Fruit fly (Drosophila melanogaster) whole organism, embryonic: Measurements from ENCODE around the gene Bruce.
A peak's percentile ranks its signal among the peaks of the same experiment; 100 is the strongest.

Experiments
- CG10321 ChIP-seq: fragments of 200-800 bp; sonication (Bioruptor generic); IDR thresholded peaks from 2 replicates; pipeline ENCODE4 v1.3.6; 2022; ENCODE audit warnings: missing biosample characterization, missing genetic modification characterization
- CG10366 ChIP-seq: fragments of 200-800 bp; sonication (Bioruptor generic); IDR thresholded peaks from 2 replicates; pipeline ENCODE4 v1.3.6; 2022; ENCODE audit warnings: missing biosample characterization, missing genetic modification characterization
- CG11456 ChIP-seq: fragments of 200-800 bp; sonication (Bioruptor generic); IDR thresholded peaks from 3 replicates; pipeline ENCODE4 v1.3.6; 2022; ENCODE audit warnings: missing biosample characterization, missing genetic modification characterization
- CG12769 ChIP-seq: fragments of 200-800 bp; sonication (Bioruptor generic); optimal IDR thresholded peaks from 2 replicates; lab custom pipeline; 2019; ENCODE audit warnings: missing biosample characterization, mild to moderate bottlenecking, missing genetic modification characterization, moderate library complexity
- CG14014 ChIP-seq: fragments of 200-800 bp; sonication (Bioruptor generic); IDR thresholded peaks from 2 replicates; pipeline ENCODE4 v1.3.6; 2022; ENCODE audit warnings: missing biosample characterization, missing genetic modification characterization
- CG15073 ChIP-seq: fragments of 200-800 bp; sonication (Bioruptor generic); optimal IDR thresholded peaks from 2 replicates; lab custom pipeline; 2016; ENCODE audit warnings: missing biosample characterization, missing genetic modification characterization
- CG17612 ChIP-seq: fragments of 200-800 bp; sonication (Bioruptor generic); IDR thresholded peaks from 2 replicates; pipeline ENCODE4 v1.3.6; 2022; ENCODE audit warnings: missing biosample characterization, missing genetic modification characterization
- CG1832 ChIP-seq: fragments of 200-800 bp; sonication (Bioruptor generic); optimal IDR thresholded peaks from 2 replicates; lab custom pipeline; 2017; ENCODE audit warnings: missing biosample characterization, mild to moderate bottlenecking, missing genetic modification characterization, inconsistent platforms
- CG3726 ChIP-seq: fragments of 200-800 bp; sonication (Bioruptor generic); IDR thresholded peaks from 3 replicates; pipeline ENCODE4, ENCODE4 v1.3.6; 2022; ENCODE audit warnings: missing biosample characterization, missing genetic modification characterization
- CG3995 ChIP-seq: fragments of 200-800 bp; sonication (Bioruptor generic); optimal IDR thresholded peaks from 3 replicates; lab custom pipeline; 2016; ENCODE audit warnings: missing biosample characterization, missing genetic modification characterization
- CG42726 ChIP-seq: fragments of 200-800 bp; sonication (Bioruptor generic); IDR thresholded peaks from 2 replicates; pipeline ENCODE4 v1.3.6; 2022; ENCODE audit warnings: missing biosample characterization, missing genetic modification characterization; ENCODE audit not compliant: partially characterized antibody
- CG4282 ChIP-seq: fragments of 200-800 bp; sonication (Bioruptor generic); optimal IDR thresholded peaks from 2 replicates; lab custom pipeline; 2016; ENCODE audit warnings: missing biosample characterization, missing genetic modification characterization
- CG7556 ChIP-seq: fragments of 200-800 bp; sonication (Bioruptor generic); optimal IDR thresholded peaks from 2 replicates; lab custom pipeline; 2017; ENCODE audit warnings: missing biosample characterization, mild to moderate bottlenecking, missing genetic modification characterization
- CG7963 ChIP-seq: fragments of 200-800 bp; sonication (Bioruptor generic); IDR thresholded peaks from 3 replicates; pipeline ENCODE4 v1.3.6; 2022; ENCODE audit warnings: missing biosample characterization, missing genetic modification characterization; ENCODE audit not compliant: partially characterized antibody
- CG8388 ChIP-seq: fragments of 200-800 bp; sonication (Bioruptor generic); optimal IDR thresholded peaks from 2 replicates; lab custom pipeline; 2019; ENCODE audit warnings: missing biosample characterization, mild to moderate bottlenecking, missing genetic modification characterization, moderate library complexity
- CG8478 ChIP-seq: fragments of >200 bp; optimal IDR thresholded peaks from 2 replicates; lab custom pipeline; 2018
- CG9727 ChIP-seq: fragments of 200-800 bp; sonication (Bioruptor generic); optimal IDR thresholded peaks from 3 replicates; lab custom pipeline; 2017; ENCODE audit warnings: missing biosample characterization, mild to moderate bottlenecking, missing genetic modification characterization
- Deaf1 ChIP-seq: fragments of 200-800 bp; optimal IDR thresholded peaks from 3 replicates; lab custom pipeline; 2019; ENCODE audit warnings: missing biosample characterization, mild to moderate bottlenecking, missing genetic modification characterization, moderate library complexity
- HLH54F ChIP-seq: fragments of 200-800 bp; sonication (Bioruptor generic); optimal IDR thresholded peaks from 3 replicates; lab custom pipeline; 2016; ENCODE audit warnings: missing biosample characterization, missing genetic modification characterization
- Med ChIP-seq: fragments of 200-800 bp; sonication (Bioruptor generic); peaks from one replicate; lab custom pipeline; 2016; ENCODE audit warnings: missing biosample characterization, missing genetic modification characterization, mild to moderate bottlenecking, inconsistent platforms, moderate library complexity
- Nf-YA ChIP-seq: fragments of 200-800 bp; sonication (Bioruptor generic); IDR thresholded peaks from 2 replicates; pipeline ENCODE4 v1.3.6; 2022; ENCODE audit warnings: missing biosample characterization, missing genetic modification characterization
- Nf-YB ChIP-seq: fragments of 200-800 bp; sonication (Bioruptor generic); optimal IDR thresholded peaks from 3 replicates; lab custom pipeline; 2019; ENCODE audit warnings: missing biosample characterization, mild to moderate bottlenecking, missing genetic modification characterization, moderate library complexity
- Nf-YC ChIP-seq: fragments of 200-800 bp; optimal IDR thresholded peaks from 3 replicates; lab custom pipeline; 2019; ENCODE audit warnings: missing biosample characterization, mild to moderate bottlenecking, missing genetic modification characterization, moderate library complexity
- Rfx ChIP-seq: fragments of 200-800 bp; sonication (Bioruptor generic); IDR thresholded peaks from 2 replicates; pipeline ENCODE4 v1.3.6; 2022; ENCODE audit warnings: missing biosample characterization, missing genetic modification characterization
- Stat92E ChIP-seq, 3 experiments: fragments of >200 bp in 2 of 3; fragments of 200-800 bp in 1 of 3; sonication (Bioruptor generic) in 1 of 3; optimal IDR thresholded peaks; 2 replicates each; lab custom pipeline; 2017 to 2019; ENCODE audit warnings: missing biosample characterization in 3 of 3, missing genetic modification characterization in 3 of 3, mild to moderate bottlenecking in 1 of 3, moderate library complexity in 1 of 3
- YL-1 ChIP-seq: fragments of 200-800 bp; sonication (Bioruptor generic); optimal IDR thresholded peaks from 3 replicates; lab custom pipeline; 2017; ENCODE audit warnings: missing biosample characterization, mild to moderate bottlenecking, missing genetic modification characterization
- az2 ChIP-seq: fragments of 200-800 bp; sonication (Bioruptor generic); optimal IDR thresholded peaks from 3 replicates; lab custom pipeline; 2016; ENCODE audit warnings: missing biosample characterization, missing genetic modification characterization
- btn ChIP-seq: fragments of 200-800 bp; sonication (Bioruptor generic); optimal IDR thresholded peaks from 2 replicates; lab custom pipeline; 2016; ENCODE audit warnings: missing biosample characterization, missing genetic modification characterization
- caup ChIP-seq: fragments of 200-800 bp; sonication (Bioruptor generic); optimal IDR thresholded peaks from 3 replicates; lab custom pipeline; 2017; ENCODE audit warnings: missing biosample characterization, mild to moderate bottlenecking, missing genetic modification characterization, moderate library complexity; ENCODE audit not compliant: severe bottlenecking
- chinmo ChIP-seq: fragments of 200-800 bp; sonication (Bioruptor generic); IDR thresholded peaks from 4 replicates; pipeline ENCODE4 v1.3.6; 2022; ENCODE audit warnings: missing biosample characterization, missing genetic modification characterization; ENCODE audit not compliant: partially characterized antibody
- corto ChIP-seq: fragments of 200-800 bp; sonication (Bioruptor generic); optimal IDR thresholded peaks from 2 replicates; lab custom pipeline; 2016; ENCODE audit warnings: missing biosample characterization, mild to moderate bottlenecking, missing genetic modification characterization, moderate library complexity
- crol ChIP-seq: fragments of 200-800 bp; sonication (Bioruptor generic); IDR thresholded peaks from 2 replicates; pipeline ENCODE4 v1.3.6; 2022; ENCODE audit warnings: missing biosample characterization, missing genetic modification characterization
- dan ChIP-seq: fragments of 200-800 bp; sonication (Bioruptor generic); IDR thresholded peaks from 2 replicates; pipeline ENCODE4 v1.3.6; 2022; ENCODE audit warnings: missing biosample characterization, missing genetic modification characterization
- ems ChIP-seq: fragments of 200-800 bp; sonication (Bioruptor generic); optimal IDR thresholded peaks from 3 replicates; lab custom pipeline; 2016; ENCODE audit warnings: missing biosample characterization, missing genetic modification characterization
- en ChIP-seq: fragments of 200-800 bp; sonication (Bioruptor generic); optimal IDR thresholded peaks from 2 replicates; lab custom pipeline; 2016; ENCODE audit warnings: missing biosample characterization, missing genetic modification characterization
- ewg ChIP-seq: fragments of 200-800 bp; sonication (Bioruptor generic); optimal IDR thresholded peaks from 3 replicates; lab custom pipeline; 2017; ENCODE audit warnings: mild to moderate bottlenecking, missing biosample characterization, missing genetic modification reagents, missing genetic modification characterization
- gcm ChIP-seq: fragments of 200-800 bp; sonication (Bioruptor generic); optimal IDR thresholded peaks from 2 replicates; lab custom pipeline; 2019; ENCODE audit warnings: missing biosample characterization, mild to moderate bottlenecking, missing genetic modification characterization, moderate library complexity
- gem ChIP-seq: fragments of 200-800 bp; sonication (Bioruptor generic); optimal IDR thresholded peaks from 2 replicates; lab custom pipeline; 2019; ENCODE audit warnings: missing biosample characterization, mild to moderate bottlenecking, missing genetic modification characterization, moderate library complexity
- seq ChIP-seq: fragments of 200-800 bp; sonication (Bioruptor generic); IDR thresholded peaks from 2 replicates; pipeline ENCODE4 v1.3.6; 2022; ENCODE audit warnings: missing biosample characterization, missing genetic modification characterization
- vfl ChIP-seq: fragments of 200-800 bp; sonication (Bioruptor generic); optimal IDR thresholded peaks from 2 replicates; lab custom pipeline; 2016; ENCODE audit warnings: missing biosample characterization, missing genetic modification characterization

The Bruce gene

dm6 chr3R:10368251-10368650, 37.1 kb upstream of the Bruce start (continued):
- TF ChIP-seq YL-1 (GFP tag; lab: Kevin White, UChicago) (no peak), CG3726 (GFP tag; lab: Robert Waterston, UW) (no peak), CG11456 (0 out of 3 replicates have a peak, but pooled peaks have one; percentile 34), CG4282 (GFP tag; lab: Kevin White, UChicago) (no peak), Nf-YB (GFP tag; lab: Kevin White, UChicago) (peak; percentile 98), Med (GFP tag; lab: Kevin White, UChicago) (peak; percentile 31), CG1832 (peak; percentile 93), Rfx (GFP tag; lab: Robert Waterston, UW) (peak; percentile 95), CG10321 (GFP tag; lab: Robert Waterston, UW) (peak; percentile 95), CG8478 (lab: Kevin White, UChicago) (peak; percentile 90), crol (peak; percentile 47), vfl (GFP tag; lab: Kevin White, UChicago) (no peak), gem (tag; lab: Kevin White, UChicago) (no peak), CG15073 (peak; percentile 87), az2 (no peak), en (GFP tag; lab: Kevin White, UChicago) (no peak), CG7963 (GFP tag; lab: Robert Waterston, UW) (no peak), dan (GFP tag; lab: Robert Waterston, UW) (no peak), Nf-YC (tag; lab: Kevin White, UChicago) (peak; percentile 99), Deaf1 (tag; lab: Kevin White, UChicago) (peak; percentile 72), Nf-YA (GFP tag; lab: Robert Waterston, UW) (peak; percentile 82), btn (GFP tag; lab: Kevin White, UChicago) (no peak), CG9727 (GFP tag; lab: Kevin White, UChicago) (peak; percentile 42), CG17612 (GFP tag; lab: Robert Waterston, UW) (no peak), seq (GFP tag; lab: Robert Waterston, UW) (peak; percentile 96)
- TF ChIP-seq, all 482 proteins: peak for 20

DNA sequence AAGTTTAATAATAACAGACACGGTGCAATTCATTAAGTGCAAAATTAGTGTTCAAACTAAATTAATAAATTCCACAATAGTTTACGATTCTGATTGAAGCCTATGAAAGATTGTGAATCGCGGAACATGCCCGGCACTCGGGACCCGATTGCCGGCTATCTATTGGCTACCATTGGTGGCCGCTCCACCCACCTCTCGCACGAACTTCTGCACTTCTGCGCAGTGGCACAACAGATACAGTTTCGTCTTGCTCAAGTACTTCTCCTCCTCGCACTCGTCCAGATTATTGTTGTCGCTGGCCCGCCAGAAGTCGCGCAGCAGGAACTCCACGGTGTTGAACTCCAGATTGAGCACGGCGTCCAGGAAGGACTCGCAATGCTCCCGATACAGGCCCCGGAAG, 33.1 kb upstream of the Bruce start:
- TF ChIP-seq CG7556 (GFP tag; lab: Kevin White, UChicago) (no peak), HLH54F (GFP tag; lab: Kevin White, UChicago) (no peak), ems (GFP tag; lab: Kevin White, UChicago) (no peak), caup (GFP tag; lab: Kevin White, UChicago) (no peak), CG3995 (GFP tag; lab: Kevin White, UChicago) (no peak), corto (GFP tag; lab: Kevin White, UChicago) (no peak), gcm (GFP tag; lab: Kevin White, UChicago) (no peak), chinmo (no peak), ewg (GFP tag; lab: Kevin White, UChicago) (peak; percentile 66), CG12769 (tag; lab: Kevin White, UChicago) (no peak), CG14014 (GFP tag; lab: Robert Waterston, UW) (0 out of 2 replicates have a peak, but pooled peaks have one; percentile 8), Nf-YB (GFP tag; lab: Kevin White, UChicago) (peak; percentile 83), Stat92E (GFP tag; optimal IDR thresholded peaks at IDR 0.05; lab: Kevin White, UChicago) (no peak), CG8388 (GFP tag; lab: Kevin White, UChicago) (no peak), Deaf1 (tag; lab: Kevin White, UChicago) (peak; percentile 84), CG10366 (no peak), CG42726 (GFP tag; lab: Robert Waterston, UW) (no peak), Nf-YC (tag; lab: Kevin White, UChicago) (peak; percentile 88)
